Worm (Caenorhabditis elegans) whole organism, young adult: ENCODE measurements around the gene flp-12.

ENCODE experiments used
- B0019.2 ChIP-seq: fragments of 200-800 bp; sonication (Bioruptor generic); conservative IDR thresholded peaks from 2 replicates; pipeline ENCODE4 v1.3.6; 2022; ENCODE audit warnings: missing genetic modification reagents, missing genetic modification characterization, missing compliant biosample characterization
- C06A6.2 ChIP-seq: fragments of 200-800 bp; sonication (Bioruptor generic); conservative IDR thresholded peaks from 2 replicates; pipeline ENCODE4 v1.3.6; 2022; ENCODE audit warnings: missing genetic modification characterization, missing compliant biosample characterization
- F10E7.11 ChIP-seq: sonication (generic microtip); optimal IDR thresholded peaks from 2 replicates; lab custom pipeline; 2017; ENCODE audit warnings: mild to moderate bottlenecking, missing genetic modification characterization, moderate library complexity, missing compliant biosample characterization
- F33H1.4 ChIP-seq: fragments of 200-800 bp; sonication (Bioruptor generic); IDR thresholded peaks from 2 replicates; pipeline ENCODE4 v1.3.6; 2022; ENCODE audit warnings: missing genetic modification reagents, missing genetic modification characterization, missing compliant biosample characterization
- F52B5.7 ChIP-seq: sonication (generic microtip); optimal IDR thresholded peaks from 2 replicates; lab custom pipeline; 2016; ENCODE audit warnings: mild to moderate bottlenecking, missing genetic modification characterization, missing compliant biosample characterization
- F55B11.4 ChIP-seq: sonication (generic microtip); optimal IDR thresholded peaks from 2 replicates; lab custom pipeline; 2016; ENCODE audit warnings: missing compliant biosample characterization, missing genetic modification characterization, borderline replicate concordance; ENCODE audit not compliant: insufficient read depth
- T07F8.4 ChIP-seq: sonication (generic microtip); optimal IDR thresholded peaks from 2 replicates; lab custom pipeline; 2016; ENCODE audit warnings: mild to moderate bottlenecking, missing genetic modification characterization, moderate library complexity, missing compliant biosample characterization
- Y53F4B.3 ChIP-seq: fragments of 200-800 bp; sonication (Bioruptor generic); IDR thresholded peaks from 2 replicates; pipeline ENCODE4 v1.3.6; 2022; ENCODE audit warnings: missing genetic modification reagents, missing genetic modification characterization, missing compliant biosample characterization
- Y53G8AR.9 ChIP-seq: fragments of 200-800 bp; sonication (Bioruptor generic); conservative IDR thresholded peaks from 2 replicates; pipeline ENCODE4 v1.3.6; 2022; ENCODE audit warnings: missing genetic modification reagents, missing genetic modification characterization, missing compliant biosample characterization
- Y67H2A.10 ChIP-seq: fragments of 200-800 bp; sonication (Bioruptor generic); conservative IDR thresholded peaks from 2 replicates; pipeline ENCODE4 v1.3.6; 2022; ENCODE audit warnings: missing genetic modification reagents, missing genetic modification characterization, missing compliant biosample characterization
- Y95B8A.8 ChIP-seq: fragments of 200-800 bp; sonication (Bioruptor generic); IDR thresholded peaks from 2 replicates; pipeline ENCODE4 v1.3.6; 2022; ENCODE audit warnings: missing genetic modification reagents, missing genetic modification characterization, missing compliant biosample characterization
- atf-7 ChIP-seq: sonication (generic microtip); optimal IDR thresholded peaks from 2 replicates; lab custom pipeline; 2017; ENCODE audit warnings: mild to moderate bottlenecking, missing genetic modification characterization, missing compliant biosample characterization
- attf-5 ChIP-seq: fragments of 200-800 bp; sonication (Bioruptor generic); optimal IDR thresholded peaks from 2 replicates; lab custom pipeline; 2018; ENCODE audit warnings: mild to moderate bottlenecking, missing genetic modification characterization, missing compliant biosample characterization
- bed-1 ChIP-seq: fragments of 200-800 bp; sonication (Bioruptor generic); IDR thresholded peaks from 2 replicates; pipeline ENCODE4 v1.3.6; 2022; ENCODE audit warnings: missing genetic modification reagents, missing genetic modification characterization, missing compliant biosample characterization
- ceh-58 ChIP-seq: fragments of 200-800 bp; sonication (Bioruptor generic); IDR thresholded peaks from 2 replicates; pipeline ENCODE4 v1.3.6; 2022; ENCODE audit warnings: missing genetic modification characterization, missing compliant biosample characterization
- ceh-91 ChIP-seq: fragments of 200-800 bp; sonication (Bioruptor generic); IDR thresholded peaks from 2 replicates; pipeline ENCODE4 v1.3.6; 2022; ENCODE audit warnings: missing genetic modification reagents, missing genetic modification characterization, missing compliant biosample characterization
- dox-1 ChIP-seq: fragments of 200-800 bp; sonication (Bioruptor generic); IDR thresholded peaks from 2 replicates; pipeline ENCODE4 v1.3.6; 2022; ENCODE audit warnings: missing genetic modification reagents, missing genetic modification characterization, missing compliant biosample characterization
- dpl-1 ChIP-seq: fragments of 150-350 bp; optimal IDR thresholded peaks from 2 replicates; lab custom pipeline; 2014; ENCODE audit warnings: missing biosample characterization, missing genetic modification reagents, missing genetic modification characterization
- efl-1 ChIP-seq: fragments of 150-350 bp; optimal IDR thresholded peaks from 2 replicates; lab custom pipeline; 2014; ENCODE audit warnings: missing biosample characterization, missing genetic modification reagents, missing genetic modification characterization
- hlh-26 ChIP-seq: fragments of 200-800 bp; sonication (Bioruptor generic); conservative IDR thresholded peaks from 2 replicates; pipeline ENCODE4 v1.3.6; 2022; ENCODE audit warnings: missing genetic modification reagents, missing genetic modification characterization, missing compliant biosample characterization
- hrde-1 ChIP-seq: sonication (generic microtip); optimal IDR thresholded peaks from 2 replicates; lab custom pipeline; 2016; ENCODE audit warnings: missing genetic modification characterization, mild to moderate bottlenecking, missing compliant biosample characterization, moderate library complexity, missing genotype, missing genetic modification reagents, borderline replicate concordance
- let-526 ChIP-seq: fragments of 200-800 bp; sonication (Bioruptor generic); IDR thresholded peaks from 2 replicates; pipeline ENCODE4 v1.3.6; 2022; ENCODE audit warnings: missing genetic modification reagents, missing genetic modification characterization, missing compliant biosample characterization
- lin-35 ChIP-seq, 3 experiments: fragments of 150-350 bp in 2 of 3; sonication (generic microtip) in 1 of 3; optimal IDR thresholded peaks; 2 replicates each; lab custom pipeline; 2014 to 2018; ENCODE audit warnings: missing biosample characterization in 3 of 3, missing genetic modification characterization in 3 of 3, missing genetic modification reagents in 3 of 3
- lir-1 ChIP-seq: fragments of 200-800 bp; sonication (Bioruptor generic); conservative IDR thresholded peaks from 2 replicates; pipeline ENCODE4 v1.3.6; 2022; ENCODE audit warnings: missing genetic modification reagents, missing genetic modification characterization, missing compliant biosample characterization
- madf-6 ChIP-seq: fragments of 200-800 bp; sonication (Bioruptor generic); IDR thresholded peaks from 2 replicates; pipeline ENCODE4 v1.3.6; 2022; ENCODE audit warnings: missing genetic modification reagents, missing genetic modification characterization, missing compliant biosample characterization
- madf-8 ChIP-seq: fragments of 200-800 bp; sonication (Bioruptor generic); conservative IDR thresholded peaks from 2 replicates; pipeline ENCODE4 v1.3.6; 2022; ENCODE audit warnings: missing genetic modification reagents, missing genetic modification characterization, missing compliant biosample characterization
- mcd-1 ChIP-seq: fragments of 200-800 bp; sonication (Bioruptor generic); IDR thresholded peaks from 2 replicates; pipeline ENCODE4 v1.3.6; 2022; ENCODE audit warnings: missing genetic modification reagents, missing genetic modification characterization, missing compliant biosample characterization
- mxl-1 ChIP-seq: sonication (generic microtip); optimal IDR thresholded peaks from 2 replicates; lab custom pipeline; 2016; ENCODE audit warnings: missing genetic modification characterization, missing compliant biosample characterization
- nfya-1 ChIP-seq: sonication (generic microtip); optimal IDR thresholded peaks from 2 replicates; lab custom pipeline; 2017; ENCODE audit warnings: antibody characterized with exemption, missing compliant biosample characterization, missing genetic modification characterization, borderline replicate concordance; ENCODE audit not compliant: insufficient read depth
- rcor-1 ChIP-seq: fragments of 200-800 bp; sonication (Bioruptor generic); IDR thresholded peaks from 2 replicates; pipeline ENCODE4 v1.3.6; 2022; ENCODE audit warnings: missing genetic modification reagents, missing genetic modification characterization, missing compliant biosample characterization
- rec-8 ChIP-seq, 2 experiments: sonication (generic microtip); optimal IDR thresholded peaks; 2 replicates each; lab custom pipeline; 2016; ENCODE audit warnings: mild to moderate bottlenecking in 2 of 2, missing genetic modification characterization in 2 of 2, missing genetic modification reagents in 2 of 2, missing genotype in 2 of 2, missing biosample characterization in 1 of 2, missing compliant biosample characterization in 1 of 2, moderate library complexity in 1 of 2
- rpc-1 ChIP-seq, 2 experiments: fragments of 150-350 bp in 1 of 2; sonication (generic microtip) in 1 of 2; optimal IDR thresholded peaks; 2 replicates each; lab custom pipeline; 2014 to 2018; ENCODE audit warnings: missing biosample characterization in 1 of 2, missing genetic modification characterization in 1 of 2, missing genetic modification reagents in 1 of 2, missing genotype in 1 of 2
- sdz-38 ChIP-seq: sonication (generic microtip); optimal IDR thresholded peaks from 2 replicates; lab custom pipeline; 2016; ENCODE audit warnings: missing genotype, missing genetic modification characterization, missing compliant biosample characterization
- snpc-1.1 ChIP-seq: sonication (generic microtip); optimal IDR thresholded peaks from 2 replicates; lab custom pipeline; 2017; ENCODE audit warnings: missing genetic modification characterization, mild to moderate bottlenecking, missing compliant biosample characterization, antibody characterized with exemption, moderate library complexity, missing genotype, missing genetic modification reagents; ENCODE audit not compliant: insufficient read depth
- snpc-3.4 ChIP-seq: sonication (generic microtip); optimal IDR thresholded peaks from 2 replicates; lab custom pipeline; 2017; ENCODE audit warnings: missing genetic modification characterization, mild to moderate bottlenecking, missing compliant biosample characterization, antibody characterized with exemption, moderate library complexity, missing genotype, missing genetic modification reagents
- ztf-25 ChIP-seq: fragments of 200-800 bp; sonication (Bioruptor generic); IDR thresholded peaks from 2 replicates; pipeline ENCODE4 v1.3.6; 2022; ENCODE audit warnings: missing genetic modification reagents, missing genetic modification characterization, missing compliant biosample characterization
- ztf-6 ChIP-seq: fragments of 200-800 bp; sonication (Bioruptor generic); IDR thresholded peaks from 2 replicates; pipeline ENCODE4 v1.3.6; 2022; ENCODE audit warnings: missing genetic modification reagents, missing genetic modification characterization, missing compliant biosample characterization

flp-12 gene

ce11 chrX:4626891-4627290 lies 34.7 kb upstream of the flp-12 start:
- TF ChIP-seq bed-1 (GFP tag; lab: Robert Waterston, UW) (no peak), madf-8 (GFP tag; lab: Robert Waterston, UW) (no peak), C06A6.2 (no peak), F55B11.4 (tag; lab: Kevin White, UChicago) (no peak), Y67H2A.10 (GFP tag; lab: Robert Waterston, UW) (no peak), Y95B8A.8 (GFP tag; lab: Robert Waterston, UW) (no peak), let-526 (GFP tag; lab: Robert Waterston, UW) (no peak)

DNA sequence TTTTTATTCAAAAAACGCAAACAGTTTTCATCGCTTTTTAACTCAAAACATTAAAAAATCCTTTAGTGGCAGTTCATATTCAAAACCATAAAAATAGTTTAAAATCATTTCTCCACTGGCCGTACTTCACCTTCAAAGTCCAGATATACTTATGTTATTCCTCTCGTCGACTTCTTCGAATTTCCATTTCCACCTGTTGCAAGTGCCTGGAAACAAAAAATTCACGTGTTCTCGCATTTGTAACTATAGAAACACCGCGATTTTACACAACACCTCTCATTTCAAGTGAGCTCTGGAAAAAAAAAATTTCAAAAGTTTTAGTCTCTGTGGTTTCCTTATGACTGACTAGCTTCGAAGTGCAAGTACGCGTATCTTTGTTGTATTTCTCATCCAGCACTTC lies 32.9 kb upstream of the flp-12 start:
- TF ChIP-seq ztf-6 (no peak), hrde-1 (tag; lab: Kevin White, UChicago) (no peak), snpc-3.4 (tag; lab: Kevin White, UChicago) (no peak), rpc-1 (optimal IDR thresholded peaks at IDR 0.05; lab: Kevin White, UChicago) (no peak), rpc-1 (tag; optimal IDR thresholded peaks at IDR 0.05; lab: Kevin White, UChicago) (no peak), sdz-38 (tag; lab: Kevin White, UChicago) (no peak), dox-1 (GFP tag; lab: Robert Waterston, UW) (no peak), Y53F4B.3 (GFP tag; lab: Robert Waterston, UW) (no peak), ztf-25 (GFP tag; lab: Robert Waterston, UW) (no peak)

ce11 chrX:4623707-4624106 lies 31.6 kb upstream of the flp-12 start:
- TF ChIP-seq B0019.2 (GFP tag; lab: Robert Waterston, UW) (no peak), hlh-26 (no peak), F52B5.7 (no peak), Y53G8AR.9 (GFP tag; lab: Robert Waterston, UW) (no peak), rcor-1 (GFP tag; lab: Robert Waterston, UW) (no peak), efl-1 (GFP tag; lab: Kevin White, UChicago) (no peak), ceh-58 (GFP tag; lab: Robert Waterston, UW) (no peak), lin-35 (GFP tag; optimal IDR thresholded peaks at IDR 0.05; lab: Kevin White, UChicago) (no peak), F10E7.11 (tag; lab: Kevin White, UChicago) (no peak), mxl-1 (no peak), mcd-1 (GFP tag; lab: Robert Waterston, UW) (no peak), nfya-1 (tag; lab: Kevin White, UChicago) (no peak), ceh-91 (GFP tag; lab: Robert Waterston, UW) (no peak)

DNA sequence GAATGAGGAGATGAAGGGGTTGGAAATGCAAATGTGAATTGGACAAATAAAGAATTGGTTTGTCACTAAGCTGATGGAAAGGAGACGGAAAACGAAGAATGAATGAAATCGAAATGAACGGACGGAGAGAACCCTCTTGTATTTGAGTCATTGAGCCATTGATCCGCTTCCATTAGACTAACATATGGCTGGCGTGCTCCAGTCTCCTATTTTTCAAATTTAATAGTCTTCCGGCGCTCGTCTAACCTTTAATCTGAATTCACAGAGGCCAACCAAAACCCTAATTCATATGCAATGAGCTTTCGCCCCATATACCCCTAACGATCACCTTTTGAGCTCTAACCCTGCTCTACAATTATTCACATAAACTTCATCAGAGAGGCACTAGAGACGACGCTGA lies 29.9 kb upstream of the flp-12 start, which contains the start of gene C46C11.3:
TSS of gene C46C11.3 (plus strand) at position 301 of the 400 bp plus-strand sequence.
- TF ChIP-seq F33H1.4 (GFP tag; lab: Robert Waterston, UW) (no peak), madf-6 (GFP tag; lab: Robert Waterston, UW) (no peak), snpc-1.1 (tag; lab: Kevin White, UChicago) (no peak), ceh-91 (GFP tag; lab: Robert Waterston, UW) (no peak), attf-5 (no peak), T07F8.4 (tag; lab: Kevin White, UChicago) (no peak), lin-35 (GFP tag; optimal IDR thresholded peaks at IDR 0.05; lab: Kevin White, UChicago) (no peak), atf-7 (tag; lab: Kevin White, UChicago) (no peak), F55B11.4 (tag; lab: Kevin White, UChicago) (no peak), dpl-1 (GFP tag; lab: Kevin White, UChicago) (no peak), rec-8 (tag; optimal IDR thresholded peaks at IDR 0.05; lab: Kevin White, UChicago) (no peak), lir-1 (GFP tag; lab: Robert Waterston, UW) (no peak)
